Worm (Caenorhabditis elegans) whole organism, L1 larva: Measurements from ENCODE around the gene srh-301.

ENCODE experiments used
- F16B12.6 ChIP-seq: fragments of 150-350 bp; optimal IDR thresholded peaks from 2 replicates; lab custom pipeline; 2014; ENCODE audit warnings: missing biosample characterization, missing genetic modification characterization
- Y116A8C.19 ChIP-seq: sonication (generic microtip); optimal IDR thresholded peaks from 2 replicates; lab custom pipeline; 2016; ENCODE audit warnings: missing compliant biosample characterization, missing genetic modification characterization, borderline replicate concordance
- aha-1 ChIP-seq: fragments of 150-350 bp; optimal IDR thresholded peaks from 2 replicates; lab custom pipeline; 2014; ENCODE audit warnings: missing biosample characterization, missing genetic modification characterization
- alr-1 ChIP-seq: fragments of 200-800 bp; sonication (Bioruptor generic); optimal IDR thresholded peaks from 2 replicates; lab custom pipeline; 2018; ENCODE audit warnings: borderline replicate concordance, mild to moderate bottlenecking, missing genetic modification characterization, missing compliant biosample characterization
- aly-2 ChIP-seq: fragments of 150-350 bp; optimal IDR thresholded peaks from 2 replicates; lab custom pipeline; 2014; ENCODE audit warnings: missing biosample characterization, missing genetic modification characterization
- ama-1 ChIP-seq: fragments of 150-350 bp; optimal IDR thresholded peaks from 2 replicates; lab custom pipeline; 2014
- blmp-1 ChIP-seq: fragments of 150-350 bp; optimal IDR thresholded peaks from 2 replicates; lab custom pipeline; 2014; ENCODE audit warnings: missing biosample characterization, missing genetic modification characterization
- ceh-8 ChIP-seq: fragments of 200-800 bp; sonication (Bioruptor generic); optimal IDR thresholded peaks from 2 replicates; lab custom pipeline; 2018; ENCODE audit warnings: mild to moderate bottlenecking, missing genetic modification characterization, moderate library complexity, missing compliant biosample characterization
- ceh-82 ChIP-seq, 3 experiments: fragments of 150-350 bp in 1 of 3; sonication (generic microtip) in 2 of 3; optimal IDR thresholded peaks; 2 replicates each; lab custom pipeline; 2014 to 2017; ENCODE audit warnings: missing biosample characterization in 3 of 3, missing genetic modification characterization in 3 of 3
- ces-1 ChIP-seq: fragments of 150-350 bp; optimal IDR thresholded peaks from 2 replicates; lab custom pipeline; 2014; ENCODE audit warnings: missing biosample characterization, missing genetic modification reagents, missing genetic modification characterization
- dpl-1 ChIP-seq, 3 experiments: fragments of 150-350 bp in 2 of 3; sonication (generic microtip) in 1 of 3; optimal IDR thresholded peaks; 2 replicates each; lab custom pipeline; 2014 to 2017; ENCODE audit warnings: missing biosample characterization in 3 of 3, missing genetic modification characterization in 3 of 3, missing genetic modification reagents in 3 of 3
- dsc-1 ChIP-seq: sonication (generic microtip); optimal IDR thresholded peaks from 2 replicates; lab custom pipeline; 2016; ENCODE audit warnings: mild to moderate bottlenecking, missing genetic modification characterization, missing compliant biosample characterization
- efl-1 ChIP-seq, 4 experiments: fragments of 150-350 bp; optimal IDR thresholded peaks in 3 of 4; peaks in 1 of 4; 1 replicate in 1 of 4; 2 replicates in 3 of 4; lab custom pipeline; 2014; ENCODE audit warnings: missing biosample characterization in 2 of 4, missing genetic modification characterization in 2 of 4, missing genetic modification reagents in 2 of 4
- efl-3 ChIP-seq: fragments of 200-800 bp; sonication (Bioruptor generic); optimal IDR thresholded peaks from 2 replicates; lab custom pipeline; 2018; ENCODE audit warnings: mild to moderate bottlenecking, missing genetic modification characterization, missing compliant biosample characterization
- egl-13 ChIP-seq: sonication (generic microtip); optimal IDR thresholded peaks from 2 replicates; lab custom pipeline; 2016; ENCODE audit warnings: missing genotype, missing genetic modification reagents, missing genetic modification characterization, missing compliant biosample characterization
- elt-3 ChIP-seq, 6 experiments: fragments of 150-350 bp in 1 of 6; sonication (generic microtip); optimal IDR thresholded peaks; 2 replicates each; lab custom pipeline; 2017 to 2018; ENCODE audit warnings: missing biosample characterization in 6 of 6, missing genetic modification characterization in 6 of 6, inconsistent platforms in 1 of 6
- ets-5 ChIP-seq: fragments of 200-800 bp; sonication (Bioruptor generic); IDR thresholded peaks from 2 replicates; pipeline ENCODE4 v1.3.6; 2022; ENCODE audit warnings: missing genetic modification characterization, missing compliant biosample characterization
- fkh-10 ChIP-seq: sonication (generic microtip); optimal IDR thresholded peaks from 2 replicates; lab custom pipeline; 2017; ENCODE audit warnings: missing biosample characterization, missing genetic modification reagents, missing genetic modification characterization
- fkh-8 ChIP-seq: sonication (generic microtip); optimal IDR thresholded peaks from 2 replicates; lab custom pipeline; 2016; ENCODE audit warnings: mild to moderate bottlenecking, missing genetic modification characterization, missing compliant biosample characterization
- grh-1 ChIP-seq: fragments of 200-800 bp; sonication (Bioruptor generic); IDR thresholded peaks from 2 replicates; pipeline ENCODE4 v1.3.6; 2022; ENCODE audit warnings: missing genetic modification reagents, missing genetic modification characterization, missing compliant biosample characterization
- hlh-17 ChIP-seq: fragments of 200-800 bp; sonication (Bioruptor generic); optimal IDR thresholded peaks from 2 replicates; lab custom pipeline; 2018; ENCODE audit warnings: missing genetic modification characterization, mild to moderate bottlenecking, missing compliant biosample characterization, moderate library complexity, borderline replicate concordance
- isw-1 ChIP-seq: fragments of 200-800 bp; sonication (Bioruptor generic); IDR thresholded peaks from 2 replicates; pipeline ENCODE4 v1.3.6; 2022; ENCODE audit warnings: missing genetic modification characterization, missing compliant biosample characterization
- jun-1 ChIP-seq: fragments of 150-350 bp; optimal IDR thresholded peaks from 2 replicates; lab custom pipeline; 2014; ENCODE audit warnings: missing biosample characterization, missing genetic modification reagents, missing genetic modification characterization
- lin-13 ChIP-seq: fragments of 150-350 bp; optimal IDR thresholded peaks from 2 replicates; lab custom pipeline; 2014; ENCODE audit warnings: missing biosample characterization, missing genetic modification reagents, missing genetic modification characterization
- lin-15B ChIP-seq: fragments of 150-350 bp; sonication (generic microtip); optimal IDR thresholded peaks from 3 replicates; lab custom pipeline; 2014; ENCODE audit warnings: missing biosample characterization, missing genetic modification characterization
- lin-39 ChIP-seq: fragments of 150-350 bp; optimal IDR thresholded peaks from 2 replicates; lab custom pipeline; 2014; ENCODE audit warnings: missing biosample characterization, missing genetic modification reagents, missing genetic modification characterization
- lir-3 ChIP-seq: sonication (generic microtip); optimal IDR thresholded peaks from 2 replicates; lab custom pipeline; 2016; ENCODE audit warnings: mild to moderate bottlenecking, missing genetic modification characterization, moderate library complexity, missing compliant biosample characterization; ENCODE audit not compliant: poor library complexity
- lsy-2 ChIP-seq, 2 experiments: fragments of 150-350 bp; optimal IDR thresholded peaks; 2 replicates each; lab custom pipeline; 2014; ENCODE audit warnings: missing biosample characterization in 2 of 2, missing genetic modification characterization in 2 of 2
- mab-9 ChIP-seq: fragments of 200-800 bp; sonication (Bioruptor generic); IDR thresholded peaks from 2 replicates; pipeline ENCODE4 v1.3.6; 2022; ENCODE audit warnings: missing genetic modification reagents, missing genetic modification characterization, missing compliant biosample characterization
- mdl-1 ChIP-seq, 2 experiments: fragments of 150-350 bp; optimal IDR thresholded peaks; 2 replicates each; lab custom pipeline; 2014 to 2017; ENCODE audit warnings: missing biosample characterization in 2 of 2, missing genetic modification characterization in 2 of 2, inconsistent platforms in 1 of 2
- nhr-11 ChIP-seq: fragments of 150-350 bp; optimal IDR thresholded peaks from 2 replicates; lab custom pipeline; 2014; ENCODE audit warnings: missing biosample characterization, missing genetic modification characterization
- nhr-20 ChIP-seq: sonication (generic microtip); optimal IDR thresholded peaks from 2 replicates; lab custom pipeline; 2016; ENCODE audit warnings: mild to moderate bottlenecking, missing genetic modification characterization, missing compliant biosample characterization
- nhr-28 ChIP-seq: fragments of 150-350 bp; optimal IDR thresholded peaks from 2 replicates; lab custom pipeline; 2014; ENCODE audit warnings: missing biosample characterization, missing genetic modification characterization
- nhr-76 ChIP-seq: sonication (generic microtip); optimal IDR thresholded peaks from 2 replicates; lab custom pipeline; 2017; ENCODE audit warnings: missing biosample characterization, missing genetic modification characterization
- nhr-77 ChIP-seq: fragments of 150-350 bp; optimal IDR thresholded peaks from 2 replicates; lab custom pipeline; 2014; ENCODE audit warnings: missing biosample characterization, missing genetic modification characterization
- nhr-84 ChIP-seq: sonication (generic microtip); optimal IDR thresholded peaks from 2 replicates; lab custom pipeline; 2017; ENCODE audit warnings: missing biosample characterization, missing genetic modification characterization
- nhr-85 ChIP-seq: sonication (generic microtip); peaks from one replicate; lab custom pipeline; 2016; ENCODE audit warnings: missing genetic modification characterization, inconsistent platforms, missing compliant biosample characterization
- nhr-90 ChIP-seq: sonication (generic microtip); optimal IDR thresholded peaks from 2 replicates; lab custom pipeline; 2016; ENCODE audit warnings: mild to moderate bottlenecking, missing genetic modification characterization, missing compliant biosample characterization; ENCODE audit not compliant: poor library complexity
- pag-3 ChIP-seq: sonication (generic microtip); optimal IDR thresholded peaks from 2 replicates; lab custom pipeline; 2017; ENCODE audit warnings: missing genetic modification characterization, mild to moderate bottlenecking, missing compliant biosample characterization, antibody characterized with exemption, borderline replicate concordance; ENCODE audit not compliant: insufficient read depth
- pax-3 ChIP-seq: fragments of 200-800 bp; sonication (Bioruptor generic); optimal IDR thresholded peaks from 2 replicates; lab custom pipeline; 2018; ENCODE audit warnings: mild to moderate bottlenecking, missing genetic modification characterization, moderate library complexity, missing compliant biosample characterization
- pqm-1 ChIP-seq: sonication (generic microtip); optimal IDR thresholded peaks from 3 replicates; lab custom pipeline; 2017; ENCODE audit warnings: missing biosample characterization, missing genetic modification characterization
- snpc-4 ChIP-seq: fragments of 150-350 bp; optimal IDR thresholded peaks from 2 replicates; lab custom pipeline; 2014; ENCODE audit warnings: missing biosample characterization, missing genetic modification characterization
- snu-23 ChIP-seq: sonication (generic microtip); optimal IDR thresholded peaks from 2 replicates; lab custom pipeline; 2016; ENCODE audit warnings: missing genetic modification characterization, missing compliant biosample characterization
- sox-4 ChIP-seq: sonication (generic microtip); optimal IDR thresholded peaks from 2 replicates; lab custom pipeline; 2016; ENCODE audit warnings: missing genetic modification characterization, missing compliant biosample characterization
- swsn-7 ChIP-seq: sonication (generic microtip); optimal IDR thresholded peaks from 2 replicates; lab custom pipeline; 2016; ENCODE audit warnings: missing genetic modification characterization, missing compliant biosample characterization
- unc-30 ChIP-seq: sonication (generic microtip); optimal IDR thresholded peaks from 2 replicates; lab custom pipeline; 2017; ENCODE audit warnings: missing biosample characterization, missing genetic modification characterization
- unc-62 ChIP-seq: fragments of 150-350 bp; optimal IDR thresholded peaks from 2 replicates; lab custom pipeline; 2014; ENCODE audit warnings: missing biosample characterization, missing genetic modification reagents, missing genetic modification characterization
- unc-86 ChIP-seq: sonication (generic microtip); optimal IDR thresholded peaks from 2 replicates; lab custom pipeline; 2016; ENCODE audit warnings: missing genetic modification characterization, missing compliant biosample characterization
- unc-98 ChIP-seq: fragments of 200-800 bp; sonication (Bioruptor generic); IDR thresholded peaks from 2 replicates; pipeline ENCODE4 v1.3.6; 2022; ENCODE audit warnings: missing genetic modification characterization, missing compliant biosample characterization
- vab-15 ChIP-seq: sonication (generic microtip); optimal IDR thresholded peaks from 2 replicates; lab custom pipeline; 2017; ENCODE audit warnings: missing genotype, mild to moderate bottlenecking, missing genetic modification characterization, missing compliant biosample characterization
- ztf-11 ChIP-seq, 2 experiments: sonication (generic microtip); optimal IDR thresholded peaks; 2 replicates each; lab custom pipeline; 2016 to 2017; ENCODE audit warnings: missing genetic modification characterization in 2 of 2, missing biosample characterization in 1 of 2, missing compliant biosample characterization in 1 of 2
- ztf-4 ChIP-seq: fragments of 150-350 bp; optimal IDR thresholded peaks from 2 replicates; lab custom pipeline; 2014; ENCODE audit warnings: missing biosample characterization, missing genetic modification characterization

The srh-301 gene

ce11 chrV:17857901-17858300 lies 33.2 kb downstream of the srh-301 start (continued):
- TF ChIP-seq vab-15 = no peak
- no peak for TF ChIP-seq efl-3
- TF ChIP-seq nhr-28 (tag; lab: Kevin White, UChicago) = no peak
- TF ChIP-seq alr-1 = no peak
- peak; percentile 34 for TF ChIP-seq nhr-11 (tag; lab: Kevin White, UChicago)
- peak; percentile 82 to 95 for TF ChIP-seq efl-1 (optimal IDR thresholded peaks at IDR 0.05; lab: Kevin White, UChicago)
- TF ChIP-seq efl-1 (GFP tag; optimal IDR thresholded peaks at IDR 0.05 in 1 of 2; lab: Kevin White, UChicago) = peak; percentile 60 to 96
- TF ChIP-seq mdl-1 (tag; optimal IDR thresholded peaks at IDR 0.05; lab: Kevin White, UChicago) = peak; percentile 43 to 68
- TF ChIP-seq dpl-1 (GFP tag; optimal IDR thresholded peaks at IDR 0.05; lab: Kevin White, UChicago) = peak; percentile 56 to 69 (median 66)
- TF ChIP-seq hlh-17 (GFP tag; lab: Kevin White, UChicago) = no peak
- peak; percentile 63 for TF ChIP-seq nhr-90
- TF ChIP-seq aly-2 (tag; lab: Kevin White, UChicago) = no peak
- TF ChIP-seq unc-98 = no peak
- TF ChIP-seq unc-86 (tag; lab: Kevin White, UChicago) = peak; percentile 89
- peak; percentile 62 for TF ChIP-seq ces-1 (GFP tag; lab: Kevin White, UChicago)
- TF ChIP-seq nhr-20 (tag; lab: Kevin White, UChicago) = peak; percentile 82
- no peak for TF ChIP-seq aha-1 (tag; lab: Kevin White, UChicago)
- peak; percentile 24 for TF ChIP-seq jun-1 (tag; lab: Kevin White, UChicago)
- TF ChIP-seq ceh-8 = peak; percentile 37
- TF ChIP-seq dsc-1 (tag; lab: Kevin White, UChicago) = peak; percentile 76
- peak; percentile 91 for TF ChIP-seq swsn-7 (tag; lab: Kevin White, UChicago)
- peak; percentile 59 for TF ChIP-seq pax-3 (tag; lab: Kevin White, UChicago)
- peak; percentile 77 for TF ChIP-seq nhr-85 (tag; lab: Kevin White, UChicago)
- TF ChIP-seq nhr-76 (tag; lab: Kevin White, UChicago) = no peak
- no peak for TF ChIP-seq grh-1 (GFP tag; lab: Robert Waterston, UW)
- no peak for TF ChIP-seq lir-3
- TF ChIP-seq fkh-10 = peak; percentile 47
- no peak for TF ChIP-seq lin-39
- TF ChIP-seq unc-30 (tag; lab: Kevin White, UChicago) = no peak
- TF ChIP-seq lin-15B = peak; percentile 62
- peak in 1 of 2 experiments; percentile 44 for TF ChIP-seq ztf-11 (tag; optimal IDR thresholded peaks at IDR 0.05; lab: Kevin White, UChicago)
- peak; percentile 60 for TF ChIP-seq snpc-4
- peak; percentile 19 for TF ChIP-seq sox-4 (tag; lab: Kevin White, UChicago)
- peak; percentile 74 for TF ChIP-seq nhr-77 (tag; lab: Kevin White, UChicago)
- peak; percentile 76 for TF ChIP-seq lin-13 (GFP tag; lab: Kevin White, UChicago)
- TF ChIP-seq ets-5 (GFP tag; lab: Robert Waterston, UW) = no peak
- no peak for TF ChIP-seq nhr-84 (tag; lab: Kevin White, UChicago)
- no peak for TF ChIP-seq mab-9 (GFP tag; lab: Robert Waterston, UW)
- TF ChIP-seq elt-3 (tag; optimal IDR thresholded peaks at IDR 0.05; lab: Kevin White, UChicago) = peak in 1 of 6 experiments; percentile 55
- TF ChIP-seq snu-23 = peak; percentile 93
- no peak for TF ChIP-seq pqm-1 (tag; lab: Kevin White, UChicago)
- TF ChIP-seq egl-13 (tag; lab: Kevin White, UChicago) = peak; percentile 81
- TF ChIP-seq ztf-4 (tag; lab: Kevin White, UChicago) = peak; percentile 86
- TF ChIP-seq unc-62 (GFP tag; lab: Kevin White, UChicago) = no peak
- TF ChIP-seq fkh-8 (tag; lab: Kevin White, UChicago) = peak; percentile 93
- TF ChIP-seq F16B12.6 (tag; lab: Kevin White, UChicago) = peak; percentile 18
- peak; percentile 61 for TF ChIP-seq isw-1 (GFP tag; lab: Robert Waterston, UW)
- peak; percentile 59 to 92 (median 82) for TF ChIP-seq ceh-82 (tag; optimal IDR thresholded peaks at IDR 0.05; lab: Kevin White, UChicago)
- peak; percentile 78 to 85 for TF ChIP-seq lsy-2 (tag; optimal IDR thresholded peaks at IDR 0.05; lab: Kevin White, UChicago)
- peak; percentile 41 for TF ChIP-seq ama-1 (lab: Kevin White, UChicago)
- TF ChIP-seq blmp-1 (tag; lab: Kevin White, UChicago) = peak; percentile 13
- no peak for TF ChIP-seq Y116A8C.19
- TF ChIP-seq pag-3 (tag; lab: Kevin White, UChicago) = no peak
